Fruit fly (Drosophila melanogaster) whole organism, prepupa: ENCODE data around the gene glu.
A peak's percentile ranks its signal among the peaks of the same experiment; 100 is the strongest.

Source experiments
- Blimp-1 ChIP-seq: fragments of 200-800 bp; sonication (Bioruptor generic); optimal IDR thresholded peaks from 3 replicates; lab custom pipeline; 2017; ENCODE audit warnings: missing biosample characterization, missing genetic modification characterization, mild to moderate bottlenecking, moderate library complexity, missing genetic modification reagents
- CG10669 ChIP-seq: fragments of 200-800 bp; sonication (Bioruptor generic); optimal IDR thresholded peaks from 3 replicates; lab custom pipeline; 2018; ENCODE audit warnings: missing biosample characterization, mild to moderate bottlenecking, missing genetic modification characterization, moderate library complexity
- CG11294 ChIP-seq: fragments of 200-800 bp; sonication (Bioruptor generic); IDR thresholded peaks from 2 replicates; pipeline ENCODE4 v1.3.6; 2022; ENCODE audit warnings: missing biosample characterization, missing genetic modification characterization
- CG11762 ChIP-seq: fragments of 200-800 bp; sonication (Bioruptor generic); optimal IDR thresholded peaks from 3 replicates; lab custom pipeline; 2016; ENCODE audit warnings: missing biosample characterization, missing genetic modification characterization; ENCODE audit not compliant: insufficient read depth
- CG15336 ChIP-seq: fragments of 200-800 bp; sonication (Bioruptor generic); IDR thresholded peaks from 2 replicates; pipeline ENCODE4 v1.3.6; 2022; ENCODE audit warnings: missing biosample characterization, missing genetic modification characterization
- CG1621 ChIP-seq: fragments of 200-800 bp; sonication (Bioruptor generic); optimal IDR thresholded peaks from 3 replicates; lab custom pipeline; 2018; ENCODE audit warnings: missing biosample characterization, mild to moderate bottlenecking, missing genetic modification characterization
- CG16779 ChIP-seq: fragments of 200-800 bp; sonication (Bioruptor generic); optimal IDR thresholded peaks from 3 replicates; lab custom pipeline; 2017; ENCODE audit warnings: missing biosample characterization, mild to moderate bottlenecking, missing genetic modification characterization
- CG3032 ChIP-seq: fragments of 200-800 bp; optimal IDR thresholded peaks from 2 replicates; lab custom pipeline; 2019; ENCODE audit warnings: missing biosample characterization, mild to moderate bottlenecking, missing genetic modification characterization, moderate library complexity
- CG31627 ChIP-seq: fragments of 200-800 bp; sonication (Bioruptor generic); optimal IDR thresholded peaks from 3 replicates; lab custom pipeline; 2016; ENCODE audit warnings: missing biosample characterization, missing genetic modification characterization
- CG32006 ChIP-seq: fragments of 200-800 bp; sonication (Bioruptor generic); optimal IDR thresholded peaks from 3 replicates; lab custom pipeline; 2017; ENCODE audit warnings: missing biosample characterization, mild to moderate bottlenecking, missing genetic modification characterization
- CG34406 ChIP-seq: fragments of 200-800 bp; sonication (Bioruptor generic); optimal IDR thresholded peaks from 3 replicates; lab custom pipeline; 2016; ENCODE audit warnings: missing biosample characterization, missing genetic modification characterization
- CG3919 ChIP-seq: fragments of 200-800 bp; sonication (Bioruptor generic); optimal IDR thresholded peaks from 3 replicates; lab custom pipeline; 2016; ENCODE audit warnings: missing biosample characterization, missing genetic modification characterization
- CG4318 ChIP-seq: fragments of 200-800 bp; sonication (Bioruptor generic); optimal IDR thresholded peaks from 3 replicates; lab custom pipeline; 2017; ENCODE audit warnings: missing biosample characterization, mild to moderate bottlenecking, missing genetic modification characterization
- CG6163 ChIP-seq: fragments of 200-800 bp; sonication (Bioruptor generic); IDR thresholded peaks from 3 replicates; pipeline ENCODE4 v1.3.6; 2022; ENCODE audit warnings: missing biosample characterization, missing genetic modification characterization
- CG6276 ChIP-seq: fragments of 200-800 bp; sonication (Bioruptor generic); optimal IDR thresholded peaks from 2 replicates; lab custom pipeline; 2017; ENCODE audit warnings: missing biosample characterization, mild to moderate bottlenecking, missing genetic modification characterization
- CG6792 ChIP-seq: fragments of 200-800 bp; sonication (Bioruptor generic); optimal IDR thresholded peaks from 3 replicates; lab custom pipeline; 2016; ENCODE audit warnings: missing biosample characterization, missing genetic modification characterization
- CG6808 ChIP-seq: fragments of 200-800 bp; sonication (Bioruptor generic); optimal IDR thresholded peaks from 3 replicates; lab custom pipeline; 2017; ENCODE audit warnings: missing biosample characterization, missing genetic modification characterization, mild to moderate bottlenecking, moderate library complexity, missing genetic modification reagents
- CG8119 ChIP-seq: fragments of 200-800 bp; sonication (Bioruptor generic); IDR thresholded peaks from 3 replicates; pipeline ENCODE4 v1.3.6; 2022; ENCODE audit warnings: missing biosample characterization, missing genetic modification characterization
- CG8319 ChIP-seq: fragments of 200-800 bp; sonication (Bioruptor generic); optimal IDR thresholded peaks from 3 replicates; lab custom pipeline; 2016; ENCODE audit warnings: missing biosample characterization, missing genetic modification characterization
- CG8632 ChIP-seq: fragments of 200-800 bp; sonication (Bioruptor generic); optimal IDR thresholded peaks from 3 replicates; lab custom pipeline; 2016; ENCODE audit warnings: missing biosample characterization, missing genetic modification characterization
- CG9139 ChIP-seq: fragments of 200-800 bp; sonication (Bioruptor generic); optimal IDR thresholded peaks from 3 replicates; lab custom pipeline; 2017; ENCODE audit warnings: missing biosample characterization, mild to moderate bottlenecking, missing genetic modification characterization
- Eip75B ChIP-seq: fragments of 200-800 bp; sonication (Bioruptor generic); optimal IDR thresholded peaks from 3 replicates; lab custom pipeline; 2016; ENCODE audit warnings: missing biosample characterization, missing genetic modification characterization
- Eip78C ChIP-seq: fragments of 200-800 bp; sonication (Bioruptor generic); peaks from one replicate; lab custom pipeline; 2016; ENCODE audit warnings: missing biosample characterization, missing genetic modification characterization
- Eip93F ChIP-seq: fragments of 200-800 bp; sonication (Bioruptor generic); optimal IDR thresholded peaks from 2 replicates; lab custom pipeline; 2016; ENCODE audit warnings: missing biosample characterization, mild to moderate bottlenecking, missing genetic modification characterization
- Ets21C ChIP-seq: fragments of 200-800 bp; sonication (Bioruptor generic); optimal IDR thresholded peaks from 3 replicates; lab custom pipeline; 2016; ENCODE audit warnings: missing biosample characterization, missing genetic modification characterization
- Hr38 ChIP-seq: sonication (Bioruptor generic); optimal IDR thresholded peaks from 2 replicates; lab custom pipeline; 2016; ENCODE audit warnings: missing biosample characterization, missing genetic modification characterization
- Hr39 ChIP-seq: fragments of 200-800 bp; sonication (Bioruptor generic); optimal IDR thresholded peaks from 2 replicates; lab custom pipeline; 2016; ENCODE audit warnings: missing biosample characterization, missing genetic modification characterization
- Hr4 ChIP-seq: fragments of 200-800 bp; sonication (Bioruptor generic); optimal IDR thresholded peaks from 3 replicates; lab custom pipeline; 2016; ENCODE audit warnings: missing biosample characterization, missing genetic modification characterization
- Met ChIP-seq: fragments of 200-800 bp; sonication (Bioruptor generic); optimal IDR thresholded peaks from 3 replicates; lab custom pipeline; 2016; ENCODE audit warnings: missing biosample characterization, missing genetic modification characterization
- OdsH ChIP-seq: fragments of 200-800 bp; sonication (Bioruptor generic); optimal IDR thresholded peaks from 3 replicates; lab custom pipeline; 2016; ENCODE audit warnings: missing biosample characterization, missing genetic modification characterization
- Smox ChIP-seq: fragments of 200-800 bp; sonication (Bioruptor generic); optimal IDR thresholded peaks from 3 replicates; lab custom pipeline; 2016; ENCODE audit warnings: missing biosample characterization, missing genetic modification characterization
- Sox14 ChIP-seq: fragments of 200-800 bp; sonication (Bioruptor generic); optimal IDR thresholded peaks from 3 replicates; lab custom pipeline; 2016; ENCODE audit warnings: missing biosample characterization, missing genetic modification characterization
- Sox15 ChIP-seq: fragments of 200-800 bp; sonication (Bioruptor generic); optimal IDR thresholded peaks from 3 replicates; lab custom pipeline; 2016; ENCODE audit warnings: missing biosample characterization, missing genetic modification characterization
- achi ChIP-seq: fragments of 200-800 bp; sonication (Bioruptor generic); optimal IDR thresholded peaks from 3 replicates; lab custom pipeline; 2016; ENCODE audit warnings: missing biosample characterization, missing genetic modification characterization
- acj6 ChIP-seq: fragments of 200-800 bp; sonication (Bioruptor generic); optimal IDR thresholded peaks from 3 replicates; lab custom pipeline; 2016; ENCODE audit warnings: missing biosample characterization, missing genetic modification characterization
- cyc ChIP-seq: fragments of 200-800 bp; sonication (Bioruptor generic); optimal IDR thresholded peaks from 3 replicates; lab custom pipeline; 2016; ENCODE audit warnings: missing biosample characterization, missing genetic modification characterization
- eg ChIP-seq: fragments of 200-800 bp; sonication (Bioruptor generic); IDR thresholded peaks from 3 replicates; pipeline ENCODE4 v1.3.6; 2022; ENCODE audit warnings: missing biosample characterization, missing genetic modification characterization
- esn ChIP-seq: fragments of 200-800 bp; sonication (Bioruptor generic); optimal IDR thresholded peaks from 2 replicates; lab custom pipeline; 2016; ENCODE audit warnings: missing biosample characterization, mild to moderate bottlenecking, missing genetic modification characterization, moderate library complexity
- fd59A ChIP-seq: fragments of 200-800 bp; sonication (Bioruptor generic); optimal IDR thresholded peaks from 2 replicates; lab custom pipeline; 2017; ENCODE audit warnings: missing biosample characterization, mild to moderate bottlenecking, missing genetic modification characterization, missing genetic modification reagents
- fd85E ChIP-seq: fragments of 200-800 bp; sonication (Bioruptor generic); optimal IDR thresholded peaks from 3 replicates; lab custom pipeline; 2016; ENCODE audit warnings: missing biosample characterization, missing genetic modification characterization
- lz ChIP-seq: fragments of 200-800 bp; sonication (Bioruptor generic); optimal IDR thresholded peaks from 3 replicates; lab custom pipeline; 2016; ENCODE audit warnings: missing biosample characterization, missing genetic modification characterization
- net ChIP-seq: fragments of 200-800 bp; sonication (Bioruptor generic); optimal IDR thresholded peaks from 3 replicates; lab custom pipeline; 2016; ENCODE audit warnings: missing biosample characterization, missing genetic modification characterization
- pdm3 ChIP-seq: fragments of 200-800 bp; sonication (Bioruptor generic); optimal IDR thresholded peaks from 3 replicates; lab custom pipeline; 2016; ENCODE audit warnings: missing biosample characterization, missing genetic modification characterization
- salr ChIP-seq, 2 experiments: fragments of 200-800 bp; sonication (Bioruptor generic); optimal IDR thresholded peaks; 3 replicates each; lab custom pipeline; 2016 to 2018; ENCODE audit warnings: missing biosample characterization in 2 of 2, missing genetic modification characterization in 2 of 2, mild to moderate bottlenecking in 1 of 2
- spab ChIP-seq: fragments of 200-800 bp; sonication (Bioruptor generic); optimal IDR thresholded peaks from 2 replicates; lab custom pipeline; 2017; ENCODE audit warnings: missing biosample characterization, mild to moderate bottlenecking, missing genetic modification characterization, missing genetic modification reagents
- svp ChIP-seq: fragments of 200-800 bp; sonication (Bioruptor generic); peaks from one replicate; lab custom pipeline; 2016; ENCODE audit warnings: missing biosample characterization, missing genetic modification characterization
- topi ChIP-seq: fragments of 200-800 bp; sonication (Bioruptor generic); optimal IDR thresholded peaks from 3 replicates; lab custom pipeline; 2016; ENCODE audit warnings: missing biosample characterization, missing genetic modification characterization

Gene glu

dm6 chr2L:16687863-16688262, 50.3 kb downstream of the glu start (continued):
- no peak for TF ChIP-seq Sox15 (GFP tag; lab: Kevin White, UChicago)
- TF ChIP-seq fd59A (GFP tag; lab: Kevin White, UChicago): peak; percentile 65
- peak; percentile 57 for TF ChIP-seq CG9139 (GFP tag; lab: Kevin White, UChicago)
- TF ChIP-seq fd85E (GFP tag; lab: Kevin White, UChicago): no peak
- TF ChIP-seq CG8319 (GFP tag; lab: Kevin White, UChicago): no peak
- peak; percentile 78 for TF ChIP-seq achi (GFP tag; lab: Kevin White, UChicago)
- peak; percentile 52 for TF ChIP-seq CG34406 (GFP tag; lab: Kevin White, UChicago)
- no peak for TF ChIP-seq Hr39 (GFP tag; lab: Kevin White, UChicago)
- TF ChIP-seq Smox: no peak
- TF ChIP-seq CG3919: peak; percentile 77
- peak; percentile 41 for TF ChIP-seq CG6276 (GFP tag; lab: Kevin White, UChicago)
- no peak for TF ChIP-seq Ets21C (GFP tag; lab: Kevin White, UChicago)
- 0 out of 2 replicates have a peak, but pooled peaks have one; percentile 14 for TF ChIP-seq CG11294 (GFP tag; lab: Robert Waterston, UW)
- peak; percentile 64 for TF ChIP-seq Sox14 (GFP tag; lab: Kevin White, UChicago)
- TF ChIP-seq salr (GFP tag; optimal IDR thresholded peaks at IDR 0.05; lab: Kevin White, UChicago): peak; percentile 27 to 67
- TF ChIP-seq CG6808 (GFP tag; lab: Kevin White, UChicago): peak; percentile 76
- no peak for TF ChIP-seq Hr38 (GFP tag; lab: Kevin White, UChicago)
- TF ChIP-seq Blimp-1 (GFP tag; lab: Kevin White, UChicago): no peak
- TF ChIP-seq cyc: no peak
- TF ChIP-seq CG6163 (GFP tag; lab: Robert Waterston, UW): peak; percentile 47; the same call in 2 of the 3 replicates
- 0 out of 3 replicates have a peak, but pooled peaks have one; percentile 13 for TF ChIP-seq eg (GFP tag; lab: Robert Waterston, UW)
- TF ChIP-seq Eip78C (GFP tag; lab: Kevin White, UChicago): peak; percentile 94
- TF ChIP-seq Eip75B (GFP tag; lab: Kevin White, UChicago): peak; percentile 37
- TF ChIP-seq CG3032 (tag; lab: Kevin White, UChicago): peak; percentile 69
- peak; percentile 87 for TF ChIP-seq CG8119 (GFP tag; lab: Robert Waterston, UW)
- no peak for TF ChIP-seq lz
- peak; percentile 25 for TF ChIP-seq topi (GFP tag; lab: Kevin White, UChicago)
- TF ChIP-seq CG1621 (tag; lab: Kevin White, UChicago): peak; percentile 47
- TF ChIP-seq CG10669 (GFP tag; lab: Kevin White, UChicago): peak; percentile 48
- peak; percentile 32 for TF ChIP-seq esn
- TF ChIP-seq CG11762 (GFP tag; lab: Kevin White, UChicago): peak; percentile 24
- no peak for TF ChIP-seq Met (GFP tag; lab: Kevin White, UChicago)
- TF ChIP-seq spab (GFP tag; lab: Kevin White, UChicago): peak; percentile 62
- peak; percentile 77 for TF ChIP-seq Hr4 (GFP tag; lab: Kevin White, UChicago)
- TF ChIP-seq, all 60 proteins: peak for 40

dm6 chr2L:16686412-16687043, 51.7 kb downstream of the glu start:
- TF ChIP-seq CG4318: no peak
- TF ChIP-seq CG8119 (GFP tag; lab: Robert Waterston, UW): peak; percentile 82
- peak; percentile 79 for TF ChIP-seq CG15336 (GFP tag; lab: Robert Waterston, UW)
- TF ChIP-seq CG8319 (GFP tag; lab: Kevin White, UChicago): peak; percentile 28
- no peak for TF ChIP-seq Eip93F (GFP tag; lab: Kevin White, UChicago)
- peak; percentile 78 for TF ChIP-seq CG16779
- peak; percentile 62 for TF ChIP-seq CG32006 (GFP tag; lab: Kevin White, UChicago)
- peak; percentile 27 for TF ChIP-seq Smox
- TF ChIP-seq CG6163 (GFP tag; lab: Robert Waterston, UW): peak; percentile 80
- peak; percentile 11 for TF ChIP-seq CG31627 (GFP tag; lab: Kevin White, UChicago)
- TF ChIP-seq fd85E (GFP tag; lab: Kevin White, UChicago): no peak
- TF ChIP-seq Ets21C (GFP tag; lab: Kevin White, UChicago): no peak
- TF ChIP-seq CG6792 (GFP tag; lab: Kevin White, UChicago): peak; percentile 26
- TF ChIP-seq OdsH (GFP tag; lab: Kevin White, UChicago): peak; percentile 17
- TF ChIP-seq pdm3 (GFP tag; lab: Kevin White, UChicago): peak; percentile 55
- peak; percentile 53 for TF ChIP-seq Sox14 (GFP tag; lab: Kevin White, UChicago)
- peak; percentile 62 for TF ChIP-seq CG3919
- peak; percentile 24 for TF ChIP-seq CG8632
- TF ChIP-seq Hr4 (GFP tag; lab: Kevin White, UChicago): peak; percentile 47
- peak; percentile 50 for TF ChIP-seq Eip75B (GFP tag; lab: Kevin White, UChicago)
- TF ChIP-seq fd59A (GFP tag; lab: Kevin White, UChicago): peak; percentile 37
- TF ChIP-seq CG9139 (GFP tag; lab: Kevin White, UChicago): peak; percentile 84
- peak; percentile 91 for TF ChIP-seq Eip78C (GFP tag; lab: Kevin White, UChicago)
- peak; percentile 64 for TF ChIP-seq svp (GFP tag; lab: Kevin White, UChicago)
- peak; percentile 78 for TF ChIP-seq CG6276 (GFP tag; lab: Kevin White, UChicago)
- 0 out of 2 replicates have a peak, but pooled peaks have one; percentile 27 for TF ChIP-seq CG11294 (GFP tag; lab: Robert Waterston, UW)
- peak; percentile 70 for TF ChIP-seq net (GFP tag; lab: Kevin White, UChicago)
- peak; percentile 17 for TF ChIP-seq acj6
